Fruit fly (Drosophila melanogaster) whole organism, embryonic: ENCODE measurements around the gene CG11970.

Experiments
- Asciz ChIP-seq: fragments of 200-800 bp; sonication (Bioruptor generic); optimal IDR thresholded peaks from 2 replicates; lab custom pipeline; 2017; ENCODE audit warnings: missing biosample characterization, mild to moderate bottlenecking, missing genetic modification characterization, missing genetic modification reagents
- Awh ChIP-seq: fragments of 200-800 bp; sonication (Bioruptor generic); IDR thresholded peaks from 2 replicates; pipeline ENCODE4, ENCODE4 v1.3.6; 2022; ENCODE audit warnings: missing biosample characterization, missing genetic modification characterization
- B-H2 ChIP-seq: fragments of 200-800 bp; sonication (Bioruptor generic); optimal IDR thresholded peaks from 2 replicates; lab custom pipeline; 2018; ENCODE audit warnings: missing biosample characterization, mild to moderate bottlenecking, missing genetic modification characterization
- Bgb ChIP-seq: fragments of 200-800 bp; sonication (Bioruptor generic); IDR thresholded peaks from 2 replicates; pipeline ENCODE4 v1.3.6; 2022; ENCODE audit warnings: missing biosample characterization, missing genetic modification characterization; ENCODE audit not compliant: partially characterized antibody
- C15 ChIP-seq: fragments of 200-800 bp; sonication (Bioruptor generic); IDR thresholded peaks from 3 replicates; pipeline ENCODE4 v1.3.6; 2022; ENCODE audit warnings: missing biosample characterization, missing genetic modification characterization
- CG10462 ChIP-seq: fragments of 200-800 bp; sonication (Bioruptor generic); optimal IDR thresholded peaks from 2 replicates; lab custom pipeline; 2016; ENCODE audit warnings: missing biosample characterization, missing genetic modification characterization
- CG11085 ChIP-seq: fragments of 200-800 bp; sonication (Bioruptor generic); IDR thresholded peaks from 2 replicates; pipeline ENCODE4 v1.3.6; 2022; ENCODE audit warnings: missing biosample characterization, missing genetic modification characterization
- CG15269 ChIP-seq: fragments of 200-800 bp; sonication (Bioruptor generic); optimal IDR thresholded peaks from 2 replicates; lab custom pipeline; 2018; ENCODE audit warnings: missing biosample characterization, mild to moderate bottlenecking, missing genetic modification characterization, moderate library complexity
- CG1602 ChIP-seq: fragments of 200-800 bp; sonication (Bioruptor generic); optimal IDR thresholded peaks from 3 replicates; lab custom pipeline; 2016; ENCODE audit warnings: missing biosample characterization, missing genetic modification characterization
- CG17912 ChIP-seq: fragments of 200-800 bp; sonication (Bioruptor generic); optimal IDR thresholded peaks from 2 replicates; lab custom pipeline; 2018; ENCODE audit warnings: missing biosample characterization, mild to moderate bottlenecking, missing genetic modification characterization
- CG18011 ChIP-seq: fragments of 200-800 bp; sonication (Bioruptor generic); optimal IDR thresholded peaks from 2 replicates; lab custom pipeline; 2017; ENCODE audit warnings: missing biosample characterization, missing genetic modification characterization, mild to moderate bottlenecking, moderate library complexity, missing genotype
- CG2199 ChIP-seq: fragments of 200-800 bp; sonication (Bioruptor generic); IDR thresholded peaks from 3 replicates; pipeline ENCODE4 v1.3.6; 2022; ENCODE audit warnings: missing biosample characterization, missing genetic modification characterization
- CG2678 ChIP-seq: fragments of 200-800 bp; sonication (Bioruptor generic); optimal IDR thresholded peaks from 3 replicates; lab custom pipeline; 2019; ENCODE audit warnings: missing biosample characterization, mild to moderate bottlenecking, missing genetic modification characterization, moderate library complexity
- CG31365 ChIP-seq: fragments of 200-800 bp; sonication (Bioruptor generic); optimal IDR thresholded peaks from 2 replicates; lab custom pipeline; 2018; ENCODE audit warnings: missing biosample characterization, mild to moderate bottlenecking, missing genetic modification characterization
- CG32532 ChIP-seq: fragments of 200-800 bp; sonication (Bioruptor generic); IDR thresholded peaks from 2 replicates; pipeline ENCODE4 v1.3.6; 2022; ENCODE audit warnings: missing biosample characterization, missing genetic modification characterization
- CG34422 ChIP-seq: fragments of 200-800 bp; sonication (Bioruptor generic); IDR thresholded peaks from 3 replicates; pipeline ENCODE4 v1.3.6; 2022; ENCODE audit warnings: missing biosample characterization, missing genetic modification characterization
- CG6254 ChIP-seq: fragments of 200-800 bp; sonication (Bioruptor generic); optimal IDR thresholded peaks from 3 replicates; lab custom pipeline; 2017; ENCODE audit warnings: mild to moderate bottlenecking, missing biosample characterization, missing genetic modification reagents, missing genetic modification characterization
- CG6689 ChIP-seq: fragments of 200-800 bp; sonication (Bioruptor generic); IDR thresholded peaks from 2 replicates; pipeline ENCODE4 v1.3.6; 2022; ENCODE audit warnings: missing biosample characterization, missing genetic modification characterization
- CG9797 ChIP-seq: fragments of 200-800 bp; sonication (Bioruptor generic); optimal IDR thresholded peaks from 3 replicates; lab custom pipeline; 2018; ENCODE audit warnings: missing biosample characterization, mild to moderate bottlenecking, missing genetic modification characterization
- Ets65A ChIP-seq: fragments of 200-800 bp; sonication (Bioruptor generic); peaks from one replicate; lab custom pipeline; 2016; ENCODE audit warnings: missing biosample characterization, missing genetic modification characterization
- Fer2 ChIP-seq: fragments of 200-800 bp; sonication (Bioruptor generic); optimal IDR thresholded peaks from 2 replicates; lab custom pipeline; 2018; ENCODE audit warnings: missing biosample characterization, mild to moderate bottlenecking, missing genetic modification characterization, moderate library complexity
- H2.0 ChIP-seq: fragments of 200-800 bp; sonication (Bioruptor generic); IDR thresholded peaks from 2 replicates; pipeline ENCODE4 v1.3.6; 2022; ENCODE audit warnings: missing biosample characterization, missing genetic modification characterization
- MESR4 ChIP-seq: fragments of 200-800 bp; sonication (Bioruptor generic); optimal IDR thresholded peaks from 2 replicates; lab custom pipeline; 2018; ENCODE audit warnings: missing biosample characterization, mild to moderate bottlenecking, missing genetic modification characterization, moderate library complexity
- NFAT ChIP-seq: fragments of 200-800 bp; sonication (Bioruptor generic); IDR thresholded peaks from 2 replicates; pipeline ENCODE4 v1.3.6; 2022; ENCODE audit warnings: missing biosample characterization, missing genetic modification characterization
- Nf-YC ChIP-seq: fragments of 200-800 bp; optimal IDR thresholded peaks from 3 replicates; lab custom pipeline; 2019; ENCODE audit warnings: missing biosample characterization, mild to moderate bottlenecking, missing genetic modification characterization, moderate library complexity
- Opbp ChIP-seq: fragments of 200-800 bp; sonication (Bioruptor generic); IDR thresholded peaks from 3 replicates; pipeline ENCODE4 v1.3.6; 2022; ENCODE audit warnings: missing biosample characterization, missing genetic modification characterization; ENCODE audit not compliant: partially characterized antibody
- Scr ChIP-seq: fragments of 200-800 bp; sonication (Bioruptor generic); IDR thresholded peaks from 2 replicates; pipeline ENCODE4 v1.3.6; 2022; ENCODE audit warnings: missing biosample characterization, missing genetic modification characterization; ENCODE audit not compliant: partially characterized antibody
- Sox102F ChIP-seq: fragments of 200-800 bp; sonication (Bioruptor generic); optimal IDR thresholded peaks from 2 replicates; lab custom pipeline; 2018; ENCODE audit warnings: missing biosample characterization, mild to moderate bottlenecking, missing genetic modification characterization, moderate library complexity
- Spps ChIP-seq: fragments of 200-800 bp; sonication (Bioruptor generic); optimal IDR thresholded peaks from 2 replicates; lab custom pipeline; 2018; ENCODE audit warnings: missing biosample characterization, mild to moderate bottlenecking, missing genetic modification characterization
- abd-A ChIP-seq: fragments of 200-800 bp; sonication (Bioruptor generic); optimal IDR thresholded peaks from 3 replicates; lab custom pipeline; 2019; ENCODE audit warnings: missing biosample characterization, mild to moderate bottlenecking, missing genetic modification characterization, moderate library complexity
- ase ChIP-seq: fragments of 200-800 bp; sonication (Bioruptor generic); IDR thresholded peaks from 3 replicates; pipeline ENCODE4 v1.3.6; 2022; ENCODE audit warnings: missing biosample characterization, missing genetic modification characterization
- ash1 ChIP-seq: fragments of 200-800 bp; sonication (Bioruptor generic); optimal IDR thresholded peaks from 2 replicates; lab custom pipeline; 2018; ENCODE audit warnings: missing biosample characterization, mild to moderate bottlenecking, missing genetic modification characterization
- bigmax ChIP-seq: fragments of 200-800 bp; sonication (Bioruptor generic); optimal IDR thresholded peaks from 2 replicates; lab custom pipeline; 2018; ENCODE audit warnings: missing biosample characterization, mild to moderate bottlenecking, missing genetic modification characterization
- caup ChIP-seq: fragments of 200-800 bp; sonication (Bioruptor generic); optimal IDR thresholded peaks from 3 replicates; lab custom pipeline; 2017; ENCODE audit warnings: missing biosample characterization, mild to moderate bottlenecking, missing genetic modification characterization, moderate library complexity; ENCODE audit not compliant: severe bottlenecking
- crp ChIP-seq, 2 experiments: fragments of 200-800 bp; sonication (Bioruptor generic); optimal IDR thresholded peaks; 2 replicates in 1 of 2; 3 replicates in 1 of 2; lab custom pipeline; 2017; ENCODE audit warnings: missing biosample characterization in 2 of 2, missing genetic modification characterization in 2 of 2, mild to moderate bottlenecking in 1 of 2, moderate library complexity in 1 of 2
- fu2 ChIP-seq: fragments of 200-800 bp; sonication (Bioruptor generic); optimal IDR thresholded peaks from 2 replicates; lab custom pipeline; 2016; ENCODE audit warnings: missing biosample characterization, missing genetic modification characterization
- her ChIP-seq: fragments of 200-800 bp; sonication (Bioruptor generic); optimal IDR thresholded peaks from 2 replicates; lab custom pipeline; 2016; ENCODE audit warnings: missing biosample characterization, missing genetic modification characterization
- insv ChIP-seq, 2 experiments: fragments of 200-800 bp; sonication (Bioruptor generic); optimal IDR thresholded peaks; 3 replicates each; lab custom pipeline; 2016 to 2018; ENCODE audit warnings: missing biosample characterization in 2 of 2, missing genetic modification characterization in 2 of 2
- kay ChIP-seq: fragments of 200-800 bp; sonication (Bioruptor generic); optimal IDR thresholded peaks from 2 replicates; lab custom pipeline; 2016; ENCODE audit warnings: missing biosample characterization, missing genetic modification characterization
- lov ChIP-seq, 2 experiments: fragments of 200-800 bp in 1 of 2; fragments of >200 bp in 1 of 2; sonication (Bioruptor generic) in 1 of 2; IDR thresholded peaks in 1 of 2; optimal IDR thresholded peaks in 1 of 2; 2 replicates in 1 of 2; 3 replicates in 1 of 2; pipeline versions ENCODE4 v1.3.6 to Lab custom; 2017 to 2022; ENCODE audit warnings: missing biosample characterization in 1 of 2, missing genetic modification characterization in 1 of 2
- nau ChIP-seq: fragments of 200-800 bp; sonication (Bioruptor generic); optimal IDR thresholded peaks from 3 replicates; lab custom pipeline; 2017; ENCODE audit warnings: missing biosample characterization, mild to moderate bottlenecking, missing genetic modification characterization, missing genetic modification reagents
- oc ChIP-seq: fragments of 200-800 bp; sonication (Bioruptor generic); optimal IDR thresholded peaks from 2 replicates; lab custom pipeline; 2018; ENCODE audit warnings: missing biosample characterization, mild to moderate bottlenecking, missing genetic modification characterization, moderate library complexity
- odd ChIP-seq: fragments of 200-800 bp; sonication (Bioruptor generic); optimal IDR thresholded peaks from 2 replicates; lab custom pipeline; 2017; ENCODE audit warnings: missing biosample characterization, mild to moderate bottlenecking, missing genetic modification characterization
- pb ChIP-seq: fragments of 200-800 bp; sonication (Bioruptor generic); optimal IDR thresholded peaks from 3 replicates; lab custom pipeline; 2016; ENCODE audit warnings: missing biosample characterization, missing genetic modification characterization
- repo ChIP-seq: fragments of 200-800 bp; sonication (Bioruptor generic); optimal IDR thresholded peaks from 2 replicates; lab custom pipeline; 2016; ENCODE audit warnings: missing biosample characterization, missing genetic modification characterization
- schlank ChIP-seq: fragments of 200-800 bp; sonication (Bioruptor generic); optimal IDR thresholded peaks from 2 replicates; lab custom pipeline; 2018; ENCODE audit warnings: missing biosample characterization, mild to moderate bottlenecking, missing genetic modification characterization
- sens ChIP-seq: fragments of 200-800 bp; sonication (Bioruptor generic); peaks from one replicate; lab custom pipeline; 2016; ENCODE audit warnings: missing biosample characterization, missing genetic modification characterization
- slp2 ChIP-seq: fragments of 200-800 bp; sonication (Bioruptor generic); optimal IDR thresholded peaks from 2 replicates; lab custom pipeline; 2016; ENCODE audit warnings: missing biosample characterization, missing genetic modification characterization
- tin ChIP-seq: fragments of 200-800 bp; sonication (Bioruptor generic); optimal IDR thresholded peaks from 3 replicates; lab custom pipeline; 2016; ENCODE audit warnings: missing biosample characterization, missing genetic modification characterization
- twi ChIP-seq: fragments of 200-800 bp; optimal IDR thresholded peaks from 2 replicates; lab custom pipeline; 2019; ENCODE audit warnings: missing biosample characterization, mild to moderate bottlenecking, missing genetic modification characterization, moderate library complexity

The CG11970 gene

DNA sequence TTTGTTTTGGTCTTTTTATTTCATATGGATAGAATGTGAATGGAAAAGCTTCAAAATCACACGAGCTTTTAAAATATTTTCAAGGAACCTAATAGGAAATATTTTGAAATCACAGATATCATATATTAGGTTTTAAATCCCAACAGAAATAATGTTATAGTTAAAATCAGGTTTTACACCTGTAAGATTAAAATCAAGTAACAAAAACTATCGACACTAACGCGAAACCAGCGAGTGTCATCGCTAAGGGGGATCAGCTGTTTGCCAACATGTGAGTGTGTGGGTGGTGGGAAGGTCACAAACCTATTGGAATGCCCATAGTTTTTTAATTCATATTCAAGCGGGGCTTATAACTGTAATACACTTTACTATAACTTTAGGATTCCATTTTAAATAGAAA lies 54.1 kb downstream of the CG11970 start, which contains the start of gene hyx (continued):
- no peak for TF ChIP-seq CG9797
- TF ChIP-seq CG32532 (GFP tag; lab: Robert Waterston, UW), result no peak; the same call in 1 of the 2 replicates
- peak; percentile 42 for TF ChIP-seq CG15269 (tag; lab: Kevin White, UChicago)
- TF ChIP-seq her (GFP tag; lab: Kevin White, UChicago), result peak; percentile 18
- TF ChIP-seq caup, result peak; percentile 29
- no peak for TF ChIP-seq CG1602
- no peak for TF ChIP-seq H2.0
- TF ChIP-seq slp2, result no peak
- no peak for TF ChIP-seq CG6689 (GFP tag; lab: Robert Waterston, UW)
- no peak for TF ChIP-seq CG10462 (GFP tag; lab: Kevin White, UChicago)
- TF ChIP-seq CG2199 (GFP tag; lab: Robert Waterston, UW), result 0 out of 3 replicates have a peak, but pooled peaks have one; percentile 24
- no peak for TF ChIP-seq Ets65A
- TF ChIP-seq kay (GFP tag; lab: Kevin White, UChicago), result no peak
- peak; percentile 95 for TF ChIP-seq sens (GFP tag; lab: Kevin White, UChicago)
- TF ChIP-seq abd-A (tag; lab: Kevin White, UChicago), result no peak
- TF ChIP-seq Bgb (GFP tag; lab: Robert Waterston, UW), result peak; percentile 83
- TF ChIP-seq schlank (tag; lab: Kevin White, UChicago), result no peak
- TF ChIP-seq CG18011 (GFP tag; lab: Kevin White, UChicago), result peak; percentile 31
- TF ChIP-seq B-H2 (GFP tag; lab: Kevin White, UChicago), result peak; percentile 60
- TF ChIP-seq Asciz, result no peak
- no peak for TF ChIP-seq bigmax (GFP tag; lab: Kevin White, UChicago)
- TF ChIP-seq CG34422 (GFP tag; lab: Robert Waterston, UW), result peak; percentile 65; the same call in 2 of the 3 replicates
- no peak for TF ChIP-seq C15 (GFP tag; lab: Robert Waterston, UW)
- 0 out of 3 replicates have a peak, but pooled peaks have one; percentile 23 for TF ChIP-seq ase
- no peak for TF ChIP-seq Awh (GFP tag; lab: Robert Waterston, UW)
- no peak for TF ChIP-seq CG31365 (tag; lab: Kevin White, UChicago)
- no peak for TF ChIP-seq nau (GFP tag; lab: Kevin White, UChicago)
- TF ChIP-seq crp (GFP tag; optimal IDR thresholded peaks at IDR 0.05; lab: Kevin White, UChicago), result peak; percentile 69 to 95
- TF ChIP-seq fu2, result no peak
- no peak for TF ChIP-seq repo (GFP tag; lab: Kevin White, UChicago)
- peak; percentile 80; the same call in 2 of the 3 replicates for TF ChIP-seq Opbp
- TF ChIP-seq CG17912 (GFP tag; lab: Kevin White, UChicago), result no peak
- TF ChIP-seq lov (optimal IDR thresholded peaks at IDR 0.05; lab: Kevin White, UChicago), result no peak
- TF ChIP-seq lov (GFP tag; IDR thresholded peaks at IDR 0.05; lab: Robert Waterston, UW), result no peak
- no peak for TF ChIP-seq MESR4 (GFP tag; lab: Kevin White, UChicago)
- peak; percentile 20 for TF ChIP-seq odd
- TF ChIP-seq oc (tag; lab: Kevin White, UChicago), result peak; percentile 44
- no peak for TF ChIP-seq CG2678 (tag; lab: Kevin White, UChicago)
- TF ChIP-seq tin (GFP tag; lab: Kevin White, UChicago), result peak; percentile 47
- TF ChIP-seq insv (GFP tag; optimal IDR thresholded peaks at IDR 0.05; lab: Kevin White, UChicago), result peak in 1 of 2 experiments; percentile 22
- no peak for TF ChIP-seq Sox102F (GFP tag; lab: Kevin White, UChicago)
- no peak for TF ChIP-seq CG6254 (GFP tag; lab: Kevin White, UChicago)
- peak; percentile 20 for TF ChIP-seq twi (tag; lab: Kevin White, UChicago)
- peak; percentile 58; the same call in 1 of the 2 replicates for TF ChIP-seq NFAT
- TF ChIP-seq Fer2 (tag; lab: Kevin White, UChicago), result no peak
- TF ChIP-seq Spps (tag; lab: Kevin White, UChicago), result no peak
- no peak for TF ChIP-seq pb (GFP tag; lab: Kevin White, UChicago)
- peak; percentile 87 for TF ChIP-seq Scr (GFP tag; lab: Robert Waterston, UW)
- TF ChIP-seq ash1 (GFP tag; lab: Kevin White, UChicago), result no peak
- peak; percentile 48 for TF ChIP-seq Nf-YC
- no peak for TF ChIP-seq CG11085 (GFP tag; lab: Robert Waterston, UW)
